Fruit fly (Drosophila melanogaster): ENCODE measurements around the gene CG9837.

DNA sequence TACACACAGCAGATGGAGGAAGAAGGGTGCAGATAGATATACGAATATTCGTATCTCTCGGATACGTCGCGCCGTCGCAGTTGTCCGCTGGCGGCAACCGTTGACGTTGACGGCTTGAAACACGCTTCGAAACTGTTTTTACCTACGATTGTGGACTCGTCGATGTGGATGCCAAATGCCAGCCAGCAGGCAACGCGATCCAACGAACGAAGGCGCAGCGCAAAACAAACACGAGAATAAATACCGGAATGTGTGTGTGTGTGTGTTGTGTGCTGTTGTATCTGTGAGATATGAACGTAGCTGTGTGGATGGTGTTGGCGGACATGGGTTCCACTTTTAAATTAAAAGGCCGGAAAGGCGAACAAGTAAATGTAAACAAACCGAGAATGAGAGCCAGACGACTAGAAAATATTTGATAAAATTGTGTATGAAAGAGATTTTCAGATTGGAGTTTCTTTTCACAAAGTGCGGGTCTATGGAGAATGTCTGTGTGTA, 32.8 kb upstream of the CG9837 start:
- TF ChIP-seq acj6 (GFP tag; optimal IDR thresholded peaks at IDR 0.05), result no peak
- no peak for TF ChIP-seq OdsH (GFP tag; optimal IDR thresholded peaks at IDR 0.05)
- TF ChIP-seq Hr38 (GFP tag; optimal IDR thresholded peaks at IDR 0.05), result no peak
- no peak for TF ChIP-seq Hr39 (GFP tag; optimal IDR thresholded peaks at IDR 0.05)
- no peak for TF ChIP-seq Sox15 (GFP tag; optimal IDR thresholded peaks at IDR 0.05)

All from whole organism, prepupa.